Fruit fly (Drosophila melanogaster) whole organism, wandering third instar larva: ENCODE results near the gene nac.

Experiments
- CG32264 ChIP-seq: fragments of 200-800 bp; sonication (Bioruptor generic); optimal IDR thresholded peaks from 2 replicates; lab custom pipeline; 2016; ENCODE audit warnings: missing biosample characterization, missing genetic modification characterization
- CG9705 ChIP-seq: fragments of 200-800 bp; sonication (Bioruptor generic); optimal IDR thresholded peaks from 2 replicates; lab custom pipeline; 2018; ENCODE audit warnings: missing biosample characterization, mild to moderate bottlenecking, missing genetic modification characterization
- GATAd ChIP-seq: sonication (Bioruptor generic); optimal IDR thresholded peaks from 2 replicates; lab custom pipeline; 2016; ENCODE audit warnings: missing biosample characterization, missing genetic modification characterization
- Jra ChIP-seq: sonication (Bioruptor generic); optimal IDR thresholded peaks from 2 replicates; lab custom pipeline; 2016; ENCODE audit warnings: missing biosample characterization, missing genetic modification characterization
- Mio ChIP-seq: sonication (Bioruptor generic); optimal IDR thresholded peaks from 2 replicates; lab custom pipeline; 2016; ENCODE audit warnings: missing biosample characterization, missing genetic modification characterization
- N ChIP-seq: fragments of >200 bp; optimal IDR thresholded peaks from 2 replicates; lab custom pipeline; 2018; ENCODE audit warnings: missing biosample characterization, missing external identifiers, missing genetic modification characterization
- Sp1 ChIP-seq: fragments of 200-800 bp; sonication (Bioruptor generic); optimal IDR thresholded peaks from 3 replicates; lab custom pipeline; 2019; ENCODE audit warnings: missing biosample characterization, mild to moderate bottlenecking, missing genetic modification characterization, moderate library complexity
- jim ChIP-seq: fragments of 175-275, 200-325 bp; sonication (Bioruptor generic); optimal IDR thresholded peaks from 2 replicates; lab custom pipeline; 2016; ENCODE audit warnings: missing biosample characterization, mild to moderate bottlenecking, missing genetic modification characterization
- pan ChIP-seq: fragments of >200 bp; optimal IDR thresholded peaks from 2 replicates; lab custom pipeline; 2017
- rgr ChIP-seq: fragments of 200-800 bp; sonication (Bioruptor generic); optimal IDR thresholded peaks from 3 replicates; lab custom pipeline; 2016; ENCODE audit warnings: missing biosample characterization, mild to moderate bottlenecking, missing genetic modification characterization
- sage ChIP-seq: fragments of 200-800 bp; sonication (Bioruptor generic); optimal IDR thresholded peaks from 2 replicates; lab custom pipeline; 2016; ENCODE audit warnings: missing biosample characterization, mild to moderate bottlenecking, missing genetic modification characterization
- sv ChIP-seq: fragments of 200-800 bp; sonication (Bioruptor generic); optimal IDR thresholded peaks from 3 replicates; lab custom pipeline; 2016; ENCODE audit warnings: missing biosample characterization, missing genetic modification characterization
- woc ChIP-seq: sonication (Bioruptor generic); optimal IDR thresholded peaks from 2 replicates; lab custom pipeline; 2016; ENCODE audit warnings: missing biosample characterization, mild to moderate bottlenecking, missing genetic modification characterization

- TF ChIP-seq N (GFP tag; lab: Kevin White, UChicago), result no peak
- no peak for TF ChIP-seq sv
- no peak for TF ChIP-seq jim (GFP tag; lab: Kevin White, UChicago)
- TF ChIP-seq pan (lab: Kevin White, UChicago), result no peak
- no peak for TF ChIP-seq GATAd (GFP tag; lab: Kevin White, UChicago)
- TF ChIP-seq CG32264 (GFP tag; lab: Kevin White, UChicago), result no peak
- TF ChIP-seq rgr (GFP tag; lab: Kevin White, UChicago), result no peak
- TF ChIP-seq woc (GFP tag; lab: Kevin White, UChicago), result no peak
- no peak for TF ChIP-seq Mio (GFP tag; lab: Kevin White, UChicago)
- no peak for TF ChIP-seq Sp1 (GFP tag; lab: Kevin White, UChicago)
- TF ChIP-seq Jra (GFP tag; lab: Kevin White, UChicago), result no peak
- no peak for TF ChIP-seq sage (GFP tag; lab: Kevin White, UChicago)
- no peak for TF ChIP-seq CG9705
Observed at dm6 chr3R:8324016-8324415, 20.2 kb upstream of the nac start, which contains the start of gene CG7443.
